Fruit fly (Drosophila melanogaster): ENCODE data around the gene Polr3F.
A peak's percentile ranks its signal among the peaks of the same experiment; 100 is the strongest.

Gene Polr3F

DNA sequence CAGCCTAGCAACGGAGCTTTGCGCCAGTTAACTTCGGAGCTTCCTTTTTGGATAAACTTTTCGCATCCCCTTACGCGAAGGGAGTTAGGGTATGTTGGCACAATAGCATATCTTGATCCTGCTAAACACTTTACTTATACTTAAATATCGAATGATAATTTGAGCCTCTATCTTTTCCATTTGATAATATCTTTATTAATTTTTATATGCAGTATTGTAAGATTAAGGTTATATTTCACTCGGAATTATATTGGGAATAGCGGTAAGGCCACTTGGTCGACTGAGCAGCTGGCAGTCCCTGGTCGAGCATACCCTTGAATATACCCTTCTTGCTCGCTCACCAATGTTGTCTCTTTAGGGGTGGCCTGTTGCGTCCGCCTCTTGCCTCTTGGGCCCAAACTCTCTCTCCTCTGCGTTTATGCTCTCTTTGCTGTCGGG, 1.6 kb upstream of the Polr3F start:
- TF ChIP-seq CG17806 (tag; optimal IDR thresholded peaks at IDR 0.05) (peak; percentile 11), rn (GFP tag; IDR thresholded peaks at IDR 0.05) (peak; percentile 69), fd96Ca (GFP tag; IDR thresholded peaks at IDR 0.05) (peak; percentile 77), CG10348 (GFP tag; IDR thresholded peaks at IDR 0.05) (no peak), CG8301 (tag; optimal IDR thresholded peaks at IDR 0.05) (peak; percentile 11), gl (tag; optimal IDR thresholded peaks at IDR 0.05) (no peak), CG32121 (GFP tag; IDR thresholded peaks at IDR 0.05) (peak; percentile 64), CG4496 (GFP tag; IDR thresholded peaks at IDR 0.05) (peak; percentile 72), CG34367 (tag; optimal IDR thresholded peaks at IDR 0.05) (no peak), Pif1A (GFP tag; optimal IDR thresholded peaks at IDR 0.05) (peak; percentile 67), Pif1B (GFP tag; optimal IDR thresholded peaks at IDR 0.05) (peak; percentile 80), CG14655 (GFP tag; optimal IDR thresholded peaks at IDR 0.05) (no peak), Snoo (tag; optimal IDR thresholded peaks at IDR 0.05) (peak; percentile 74), CG9948 (tag; optimal IDR thresholded peaks at IDR 0.05) (peak; percentile 32), CG13204 (GFP tag; optimal IDR thresholded peaks at IDR 0.05) (no peak), D1 (tag; optimal IDR thresholded peaks at IDR 0.05) (no peak), CG15710 (tag; optimal IDR thresholded peaks at IDR 0.05) (peak; percentile 55), EcR (GFP tag; optimal IDR thresholded peaks at IDR 0.05) (no peak), CG12605 (GFP tag; IDR thresholded peaks at IDR 0.05) (peak; percentile 68), Ets98B (GFP tag; IDR thresholded peaks at IDR 0.05) (peak; percentile 63), CG8159 (tag; optimal IDR thresholded peaks at IDR 0.05) (no peak)

- TF ChIP-seq fd96Ca (GFP tag; IDR thresholded peaks at IDR 0.05), result peak; percentile 30; the same call in 1 of the 3 replicates
- peak; percentile 85 for TF ChIP-seq CG4496 (GFP tag; IDR thresholded peaks at IDR 0.05)
- TF ChIP-seq EcR (GFP tag; optimal IDR thresholded peaks at IDR 0.05), result peak; percentile 71
- TF ChIP-seq CG14655 (GFP tag; optimal IDR thresholded peaks at IDR 0.05), result no peak
- no peak for TF ChIP-seq CG8159 (tag; optimal IDR thresholded peaks at IDR 0.05)
- TF ChIP-seq CG13204 (GFP tag; optimal IDR thresholded peaks at IDR 0.05), result no peak
- peak; percentile 20; the same call in 1 of the 2 replicates for TF ChIP-seq CG32121 (GFP tag; IDR thresholded peaks at IDR 0.05)
Observed at dm6 chr3R:22368077-22368776, 1.1 kb upstream of the Polr3F start.

dm6 chr3R:22365660-22366195, 1.4 kb downstream of the Polr3F start, which contains the start of gene CG5382:
Gene CG5382, minus strand, starts transcription at chr3R:22365983.
- TF ChIP-seq CG9948 (tag; optimal IDR thresholded peaks at IDR 0.05), result no peak
- TF ChIP-seq CG15710 (tag; optimal IDR thresholded peaks at IDR 0.05), result no peak
- no peak for TF ChIP-seq Snoo (tag; optimal IDR thresholded peaks at IDR 0.05)
- no peak for TF ChIP-seq CG4496 (GFP tag; IDR thresholded peaks at IDR 0.05)
- no peak for TF ChIP-seq CG17806 (tag; optimal IDR thresholded peaks at IDR 0.05)
- TF ChIP-seq CG8301 (tag; optimal IDR thresholded peaks at IDR 0.05), result no peak
- no peak for TF ChIP-seq EcR (GFP tag; optimal IDR thresholded peaks at IDR 0.05)

- TF ChIP-seq fd96Ca (GFP tag; IDR thresholded peaks at IDR 0.05) (peak; percentile 87; the same call in 2 of the 3 replicates), CG34367 (tag; optimal IDR thresholded peaks at IDR 0.05) (peak; percentile 65), CG14655 (GFP tag; optimal IDR thresholded peaks at IDR 0.05) (peak; percentile 83), Ets98B (GFP tag; IDR thresholded peaks at IDR 0.05) (peak; percentile 85), CG8301 (tag; optimal IDR thresholded peaks at IDR 0.05) (peak; percentile 77), gl (tag; optimal IDR thresholded peaks at IDR 0.05) (peak; percentile 43), CG9948 (tag; optimal IDR thresholded peaks at IDR 0.05) (peak; percentile 74), Pif1A (GFP tag; optimal IDR thresholded peaks at IDR 0.05) (peak; percentile 87), CG4496 (GFP tag; IDR thresholded peaks at IDR 0.05) (peak; percentile 94), CG32121 (GFP tag; IDR thresholded peaks at IDR 0.05) (peak; percentile 85), CG8159 (tag; optimal IDR thresholded peaks at IDR 0.05) (peak; percentile 78), EcR (GFP tag; optimal IDR thresholded peaks at IDR 0.05) (no peak), rn (GFP tag; IDR thresholded peaks at IDR 0.05) (peak; percentile 82), CG17806 (tag; optimal IDR thresholded peaks at IDR 0.05) (peak; percentile 83), CG13204 (GFP tag; optimal IDR thresholded peaks at IDR 0.05) (no peak), CG10348 (GFP tag; IDR thresholded peaks at IDR 0.05) (no peak; the same call in 1 of the 2 replicates), CG15710 (tag; optimal IDR thresholded peaks at IDR 0.05) (peak; percentile 81), Pif1B (GFP tag; optimal IDR thresholded peaks at IDR 0.05) (peak; percentile 74), CG12605 (GFP tag; IDR thresholded peaks at IDR 0.05) (peak; percentile 36; the same call in 1 of the 2 replicates), Snoo (tag; optimal IDR thresholded peaks at IDR 0.05) (peak; percentile 73), D1 (tag; optimal IDR thresholded peaks at IDR 0.05) (no peak)
Observed at dm6 chr3R:22362218-22362907, 4.8 kb downstream of the Polr3F start, which contains the start of the genes JMJD6, CG7071 and Muted. Gene JMJD6, minus strand, starts transcription at chr3R:22362371. Gene CG7071, plus strand, starts transcription at chr3R:22362620. Gene Muted, plus strand, starts transcription at chr3R:22362620.

DNA sequence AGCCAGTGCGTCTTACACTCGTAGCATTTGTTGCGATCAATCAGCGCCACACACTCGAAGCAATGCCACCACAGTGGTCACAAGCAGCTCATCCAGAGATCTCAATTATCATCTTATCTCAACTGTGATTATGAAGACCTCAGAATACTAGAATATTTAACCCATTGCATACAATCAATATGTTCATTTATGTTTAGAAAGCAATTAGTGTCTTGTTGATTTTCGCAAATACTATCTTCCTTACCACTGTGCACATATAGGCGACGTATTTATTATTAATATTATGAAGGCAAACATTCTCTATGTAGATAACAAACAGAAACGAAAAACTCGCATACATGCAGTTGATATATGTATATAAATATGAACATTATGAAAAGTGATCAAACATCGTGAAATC, 8.4 kb downstream of the Polr3F start:
- TF ChIP-seq Ets98B (GFP tag; IDR thresholded peaks at IDR 0.05) (peak; percentile 94), CG12605 (GFP tag; IDR thresholded peaks at IDR 0.05) (peak; percentile 87), CG15710 (tag; optimal IDR thresholded peaks at IDR 0.05) (peak; percentile 75), CG32121 (GFP tag; IDR thresholded peaks at IDR 0.05) (peak; percentile 90), gl (tag; optimal IDR thresholded peaks at IDR 0.05) (peak; percentile 69), Pif1B (GFP tag; optimal IDR thresholded peaks at IDR 0.05) (peak; percentile 79), CG4496 (GFP tag; IDR thresholded peaks at IDR 0.05) (peak; percentile 95), EcR (GFP tag; optimal IDR thresholded peaks at IDR 0.05) (peak; percentile 48), D1 (tag; optimal IDR thresholded peaks at IDR 0.05) (no peak), fd96Ca (GFP tag; IDR thresholded peaks at IDR 0.05) (peak; percentile 89), rn (GFP tag; IDR thresholded peaks at IDR 0.05) (peak; percentile 76), Snoo (tag; optimal IDR thresholded peaks at IDR 0.05) (peak; percentile 20), CG34367 (tag; optimal IDR thresholded peaks at IDR 0.05) (peak; percentile 78), CG14655 (GFP tag; optimal IDR thresholded peaks at IDR 0.05) (peak; percentile 78), CG9948 (tag; optimal IDR thresholded peaks at IDR 0.05) (peak; percentile 75), CG13204 (GFP tag; optimal IDR thresholded peaks at IDR 0.05) (no peak), Pif1A (GFP tag; optimal IDR thresholded peaks at IDR 0.05) (peak; percentile 76), CG8159 (tag; optimal IDR thresholded peaks at IDR 0.05) (peak; percentile 83), CG10348 (GFP tag; IDR thresholded peaks at IDR 0.05) (peak; percentile 49; the same call in 1 of the 2 replicates), CG17806 (tag; optimal IDR thresholded peaks at IDR 0.05) (peak; percentile 83), CG8301 (tag; optimal IDR thresholded peaks at IDR 0.05) (peak; percentile 78)
